Fruit fly (Drosophila melanogaster) whole organism, embryonic: ENCODE results near the gene Atg2.

ENCODE experiments used
- Antp ChIP-seq: fragments of 200-800 bp; sonication (Bioruptor generic); optimal IDR thresholded peaks from 3 replicates; lab custom pipeline; 2016; ENCODE audit warnings: missing biosample characterization, missing genetic modification characterization
- Bgb ChIP-seq: fragments of 200-800 bp; sonication (Bioruptor generic); IDR thresholded peaks from 2 replicates; pipeline ENCODE4 v1.3.6; 2022; ENCODE audit warnings: missing biosample characterization, missing genetic modification characterization; ENCODE audit not compliant: partially characterized antibody
- Bteb2 ChIP-seq: fragments of 200-800 bp; sonication (Bioruptor generic); optimal IDR thresholded peaks from 2 replicates; lab custom pipeline; 2016; ENCODE audit warnings: missing biosample characterization, missing genetic modification characterization
- CG10543 ChIP-seq: fragments of 200-800 bp; sonication (Bioruptor generic); optimal IDR thresholded peaks from 3 replicates; lab custom pipeline; 2017; ENCODE audit warnings: missing biosample characterization, mild to moderate bottlenecking, missing genetic modification characterization, moderate library complexity
- CG10565 ChIP-seq: fragments of 200-800 bp; sonication (Bioruptor generic); optimal IDR thresholded peaks from 3 replicates; lab custom pipeline; 2016; ENCODE audit warnings: missing biosample characterization, mild to moderate bottlenecking, missing genetic modification characterization
- CG10654 ChIP-seq: fragments of 200-800 bp; sonication (Bioruptor generic); optimal IDR thresholded peaks from 2 replicates; lab custom pipeline; 2016; ENCODE audit warnings: missing biosample characterization, missing genetic modification characterization
- CG11093 ChIP-seq: fragments of 200-800 bp; sonication (Bioruptor generic); IDR thresholded peaks from 3 replicates; pipeline ENCODE4 v1.3.6; 2022; ENCODE audit warnings: missing biosample characterization, missing genetic modification characterization
- CG14965 ChIP-seq: fragments of 200-800 bp; sonication (Bioruptor generic); optimal IDR thresholded peaks from 2 replicates; lab custom pipeline; 2016; ENCODE audit warnings: missing biosample characterization, missing genetic modification characterization, borderline replicate concordance
- CG15011 ChIP-seq: fragments of 200-800 bp; sonication (Bioruptor generic); optimal IDR thresholded peaks from 3 replicates; lab custom pipeline; 2018; ENCODE audit warnings: missing biosample characterization, mild to moderate bottlenecking, missing genetic modification characterization
- CG18262 ChIP-seq: fragments of 200-800 bp; optimal IDR thresholded peaks from 3 replicates; lab custom pipeline; 2019; ENCODE audit warnings: missing biosample characterization, mild to moderate bottlenecking, missing genetic modification characterization, moderate library complexity
- CG18599 ChIP-seq: fragments of 200-800 bp; sonication (Bioruptor generic); optimal IDR thresholded peaks from 3 replicates; lab custom pipeline; 2017; ENCODE audit warnings: missing biosample characterization, missing genetic modification characterization, mild to moderate bottlenecking, moderate library complexity, missing genetic modification reagents
- CG33557 ChIP-seq: fragments of 200-800 bp; sonication (Bioruptor generic); optimal IDR thresholded peaks from 2 replicates; lab custom pipeline; 2019; ENCODE audit warnings: missing biosample characterization, mild to moderate bottlenecking, missing genetic modification characterization, moderate library complexity
- CG34224 ChIP-seq: fragments of 200-800 bp; sonication (Bioruptor generic); IDR thresholded peaks from 3 replicates; pipeline ENCODE4 v1.3.6; 2022; ENCODE audit warnings: missing biosample characterization, missing genetic modification characterization; ENCODE audit not compliant: partially characterized antibody
- CG3726 ChIP-seq: fragments of 200-800 bp; sonication (Bioruptor generic); IDR thresholded peaks from 3 replicates; pipeline ENCODE4, ENCODE4 v1.3.6; 2022; ENCODE audit warnings: missing biosample characterization, missing genetic modification characterization
- CG3995 ChIP-seq: fragments of 200-800 bp; sonication (Bioruptor generic); optimal IDR thresholded peaks from 3 replicates; lab custom pipeline; 2016; ENCODE audit warnings: missing biosample characterization, missing genetic modification characterization
- CG42726 ChIP-seq: fragments of 200-800 bp; sonication (Bioruptor generic); IDR thresholded peaks from 2 replicates; pipeline ENCODE4 v1.3.6; 2022; ENCODE audit warnings: missing biosample characterization, missing genetic modification characterization; ENCODE audit not compliant: partially characterized antibody
- CG5953 ChIP-seq: fragments of 200-800 bp; sonication (Bioruptor generic); IDR thresholded peaks from 2 replicates; pipeline ENCODE4 v1.3.6; 2022; ENCODE audit warnings: missing biosample characterization, missing genetic modification characterization
- CG7556 ChIP-seq: fragments of 200-800 bp; sonication (Bioruptor generic); optimal IDR thresholded peaks from 2 replicates; lab custom pipeline; 2017; ENCODE audit warnings: missing biosample characterization, mild to moderate bottlenecking, missing genetic modification characterization
- CG9727 ChIP-seq: fragments of 200-800 bp; sonication (Bioruptor generic); optimal IDR thresholded peaks from 3 replicates; lab custom pipeline; 2017; ENCODE audit warnings: missing biosample characterization, mild to moderate bottlenecking, missing genetic modification characterization
- CG9876 ChIP-seq: fragments of 200-800 bp; sonication (Bioruptor generic); optimal IDR thresholded peaks from 2 replicates; lab custom pipeline; 2016; ENCODE audit warnings: missing biosample characterization, missing genetic modification characterization
- CHES-1-like ChIP-seq: fragments of 200-800 bp; sonication (Bioruptor generic); optimal IDR thresholded peaks from 2 replicates; lab custom pipeline; 2016; ENCODE audit warnings: missing biosample characterization, missing genetic modification characterization
- CkIIα-i1 ChIP-seq: fragments of 200-800 bp; sonication (Bioruptor generic); IDR thresholded peaks from 2 replicates; pipeline ENCODE4 v1.3.6; 2022; ENCODE audit warnings: missing biosample characterization, missing genetic modification characterization
- CoRest ChIP-seq: fragments of 200-800 bp; sonication (Bioruptor generic); optimal IDR thresholded peaks from 3 replicates; lab custom pipeline; 2018; ENCODE audit warnings: missing biosample characterization, mild to moderate bottlenecking, missing genetic modification characterization, moderate library complexity
- Drgx ChIP-seq: fragments of 200-800 bp; sonication (Bioruptor generic); IDR thresholded peaks from 2 replicates; pipeline ENCODE4 v1.3.6; 2022; ENCODE audit warnings: missing biosample characterization, missing genetic modification characterization
- ERR ChIP-seq: fragments of 200-800 bp; sonication (Bioruptor generic); optimal IDR thresholded peaks from 2 replicates; lab custom pipeline; 2016; ENCODE audit warnings: missing biosample characterization, missing genetic modification characterization
- H2.0 ChIP-seq: fragments of 200-800 bp; sonication (Bioruptor generic); IDR thresholded peaks from 2 replicates; pipeline ENCODE4 v1.3.6; 2022; ENCODE audit warnings: missing biosample characterization, missing genetic modification characterization
- Hmr ChIP-seq: fragments of 200-800 bp; sonication (Bioruptor generic); optimal IDR thresholded peaks from 3 replicates; lab custom pipeline; 2017; ENCODE audit warnings: mild to moderate bottlenecking, missing biosample characterization, missing genetic modification reagents, missing genetic modification characterization
- Hr51 ChIP-seq, 2 experiments: fragments of 200-800 bp; sonication (Bioruptor generic); optimal IDR thresholded peaks; 2 replicates in 1 of 2; 3 replicates in 1 of 2; lab custom pipeline; 2016 to 2018; ENCODE audit warnings: missing biosample characterization in 2 of 2, missing genetic modification characterization in 2 of 2, mild to moderate bottlenecking in 1 of 2, moderate library complexity in 1 of 2
- Kr ChIP-seq: fragments of 200-800 bp; sonication (Bioruptor generic); optimal IDR thresholded peaks from 2 replicates; lab custom pipeline; 2017; ENCODE audit warnings: missing biosample characterization, mild to moderate bottlenecking, missing genetic modification characterization
- MESR4 ChIP-seq: fragments of 200-800 bp; sonication (Bioruptor generic); optimal IDR thresholded peaks from 2 replicates; lab custom pipeline; 2018; ENCODE audit warnings: missing biosample characterization, mild to moderate bottlenecking, missing genetic modification characterization, moderate library complexity
- Med ChIP-seq: fragments of 200-800 bp; sonication (Bioruptor generic); peaks from one replicate; lab custom pipeline; 2016; ENCODE audit warnings: missing biosample characterization, missing genetic modification characterization, mild to moderate bottlenecking, inconsistent platforms, moderate library complexity
- NK7.1 ChIP-seq: fragments of 200-800 bp; sonication (Bioruptor generic); optimal IDR thresholded peaks from 3 replicates; lab custom pipeline; 2016; ENCODE audit warnings: missing biosample characterization, missing genetic modification characterization
- abd-A ChIP-seq: fragments of 200-800 bp; sonication (Bioruptor generic); optimal IDR thresholded peaks from 3 replicates; lab custom pipeline; 2019; ENCODE audit warnings: missing biosample characterization, mild to moderate bottlenecking, missing genetic modification characterization, moderate library complexity
- ap ChIP-seq: fragments of 200-800 bp; sonication (Bioruptor generic); IDR thresholded peaks from 2 replicates; pipeline ENCODE4 v1.3.6; 2022; ENCODE audit warnings: missing biosample characterization, missing genetic modification characterization
- corto ChIP-seq: fragments of 200-800 bp; sonication (Bioruptor generic); optimal IDR thresholded peaks from 2 replicates; lab custom pipeline; 2016; ENCODE audit warnings: missing biosample characterization, mild to moderate bottlenecking, missing genetic modification characterization, moderate library complexity
- dati ChIP-seq: fragments of 200-800 bp; sonication (Bioruptor generic); IDR thresholded peaks from 2 replicates; pipeline ENCODE4 v1.3.6; 2022; ENCODE audit warnings: missing biosample characterization, missing genetic modification characterization
- disco-r ChIP-seq: fragments of 200-800 bp; sonication (Bioruptor generic); optimal IDR thresholded peaks from 2 replicates; lab custom pipeline; 2016; ENCODE audit warnings: missing biosample characterization, missing genetic modification characterization
- dpn ChIP-seq, 2 experiments: fragments of 200-800 bp; sonication (Bioruptor generic); optimal IDR thresholded peaks; 3 replicates each; lab custom pipeline; 2016; ENCODE audit warnings: missing biosample characterization in 2 of 2, missing genetic modification characterization in 2 of 2
- fd102C ChIP-seq: fragments of 200-800 bp; sonication (Bioruptor generic); optimal IDR thresholded peaks from 2 replicates; lab custom pipeline; 2018; ENCODE audit warnings: missing biosample characterization, mild to moderate bottlenecking, missing genetic modification characterization, moderate library complexity
- fru ChIP-seq: fragments of >200 bp; optimal IDR thresholded peaks from 2 replicates; lab custom pipeline; 2017
- gcm ChIP-seq: fragments of 200-800 bp; sonication (Bioruptor generic); optimal IDR thresholded peaks from 2 replicates; lab custom pipeline; 2019; ENCODE audit warnings: missing biosample characterization, mild to moderate bottlenecking, missing genetic modification characterization, moderate library complexity
- gro ChIP-seq: fragments of 200-800 bp; sonication (Bioruptor generic); optimal IDR thresholded peaks from 2 replicates; lab custom pipeline; 2016; ENCODE audit warnings: missing biosample characterization, missing genetic modification characterization
- kah ChIP-seq: fragments of 200-800 bp; sonication (Bioruptor generic); optimal IDR thresholded peaks from 2 replicates; lab custom pipeline; 2018; ENCODE audit warnings: missing biosample characterization, mild to moderate bottlenecking, missing genetic modification characterization
- lmd ChIP-seq: fragments of 200-800 bp; sonication (Bioruptor generic); IDR thresholded peaks from 2 replicates; pipeline ENCODE4 v1.3.6; 2022; ENCODE audit warnings: missing biosample characterization, missing genetic modification characterization
- phol ChIP-seq: fragments of 200-800 bp; sonication (Bioruptor generic); optimal IDR thresholded peaks from 3 replicates; lab custom pipeline; 2018; ENCODE audit warnings: missing biosample characterization, mild to moderate bottlenecking, missing genetic modification characterization, moderate library complexity
- sd ChIP-seq: fragments of 200-800 bp; sonication (Bioruptor generic); optimal IDR thresholded peaks from 3 replicates; lab custom pipeline; 2018; ENCODE audit warnings: missing biosample characterization, mild to moderate bottlenecking, missing genetic modification characterization, moderate library complexity
- slp2 ChIP-seq: fragments of 200-800 bp; sonication (Bioruptor generic); optimal IDR thresholded peaks from 2 replicates; lab custom pipeline; 2016; ENCODE audit warnings: missing biosample characterization, missing genetic modification characterization
- sna ChIP-seq: fragments of 200-800 bp; sonication (Bioruptor generic); IDR thresholded peaks from 2 replicates; pipeline ENCODE4 v1.3.6; 2022; ENCODE audit warnings: missing biosample characterization, missing genetic modification characterization; ENCODE audit not compliant: partially characterized antibody
- toy ChIP-seq: fragments of 200-800 bp; sonication (Bioruptor generic); IDR thresholded peaks from 2 replicates; pipeline ENCODE4 v1.3.6; 2022; ENCODE audit warnings: missing biosample characterization, missing genetic modification characterization
- z ChIP-seq: fragments of 200-800 bp; sonication (Bioruptor generic); IDR thresholded peaks from 3 replicates; pipeline ENCODE4 v1.3.6; 2022; ENCODE audit warnings: missing biosample characterization, missing genetic modification characterization
- zfh2 ChIP-seq: fragments of 200-800 bp; sonication (Bioruptor generic); optimal IDR thresholded peaks from 2 replicates; lab custom pipeline; 2016; ENCODE audit warnings: missing biosample characterization, missing genetic modification characterization

Gene Atg2

dm6 chr3L:2825377-2825776 is 51.2 kb downstream of the Atg2 start:
- TF ChIP-seq z (no peak), kah (peak; percentile 22), gro (GFP tag; lab: Kevin White, UChicago) (peak; percentile 41), corto (GFP tag; lab: Kevin White, UChicago) (no peak), ERR (no peak), fd102C (GFP tag; lab: Kevin White, UChicago) (no peak), CG10543 (GFP tag; lab: Kevin White, UChicago) (no peak), CG15011 (GFP tag; lab: Kevin White, UChicago) (peak; percentile 26), sd (tag; lab: Kevin White, UChicago) (peak; percentile 57), gcm (GFP tag; lab: Kevin White, UChicago) (peak; percentile 42), zfh2 (GFP tag; lab: Kevin White, UChicago) (no peak), ap (GFP tag; lab: Robert Waterston, UW) (no peak), CG10654 (no peak), dati (0 out of 2 replicates have a peak, but pooled peaks have one; percentile 24), MESR4 (GFP tag; lab: Kevin White, UChicago) (no peak), CG11093 (GFP tag; lab: Robert Waterston, UW) (no peak), abd-A (tag; lab: Kevin White, UChicago) (peak; percentile 48), Antp (peak; percentile 19), Bteb2 (GFP tag; lab: Kevin White, UChicago) (no peak), CG10565 (GFP tag; lab: Kevin White, UChicago) (no peak), Hr51 (GFP tag; optimal IDR thresholded peaks at IDR 0.05; lab: Kevin White, UChicago) (peak; percentile 11 to 72), disco-r (GFP tag; lab: Kevin White, UChicago) (no peak), CG33557 (peak; percentile 8), fru (no peak), H2.0 (no peak; the same call in 1 of the 2 replicates), CoRest (tag; lab: Kevin White, UChicago) (peak; percentile 69), CG3995 (no peak), CG14965 (GFP tag; lab: Kevin White, UChicago) (no peak), Bgb (no peak), CG18599 (GFP tag; lab: Kevin White, UChicago) (peak; percentile 91), phol (tag; lab: Kevin White, UChicago) (peak; percentile 55), CG5953 (GFP tag; lab: Robert Waterston, UW) (0 out of 2 replicates have a peak, but pooled peaks have one; percentile 10), CkIIα-i1 (GFP tag; lab: Robert Waterston, UW) (no peak), CG9876 (GFP tag; lab: Kevin White, UChicago) (no peak), CG3726 (GFP tag; lab: Robert Waterston, UW) (no peak), CG18262 (tag; lab: Kevin White, UChicago) (peak; percentile 68), CG9727 (GFP tag; lab: Kevin White, UChicago) (peak; percentile 32), CG34224 (no peak), CG42726 (GFP tag; lab: Robert Waterston, UW) (no peak), NK7.1 (GFP tag; lab: Kevin White, UChicago) (no peak), Med (GFP tag; lab: Kevin White, UChicago) (peak; percentile 87), slp2 (GFP tag; lab: Kevin White, UChicago) (no peak), toy (GFP tag; lab: Robert Waterston, UW) (no peak), sna (no peak), Kr (GFP tag; lab: Kevin White, UChicago) (no peak), CHES-1-like (GFP tag; lab: Kevin White, UChicago) (no peak), Hmr (GFP tag; lab: Kevin White, UChicago) (peak; percentile 67), Drgx (GFP tag; lab: Robert Waterston, UW) (no peak), lmd (GFP tag; lab: Robert Waterston, UW) (peak; percentile 47; the same call in 1 of the 2 replicates), CG7556 (peak; percentile 72), dpn (GFP tag; optimal IDR thresholded peaks at IDR 0.05; lab: Kevin White, UChicago) (peak; percentile 39 to 52)
